Worm (Caenorhabditis elegans): ENCODE data around the gene vha-18.

Gene vha-18

DNA sequence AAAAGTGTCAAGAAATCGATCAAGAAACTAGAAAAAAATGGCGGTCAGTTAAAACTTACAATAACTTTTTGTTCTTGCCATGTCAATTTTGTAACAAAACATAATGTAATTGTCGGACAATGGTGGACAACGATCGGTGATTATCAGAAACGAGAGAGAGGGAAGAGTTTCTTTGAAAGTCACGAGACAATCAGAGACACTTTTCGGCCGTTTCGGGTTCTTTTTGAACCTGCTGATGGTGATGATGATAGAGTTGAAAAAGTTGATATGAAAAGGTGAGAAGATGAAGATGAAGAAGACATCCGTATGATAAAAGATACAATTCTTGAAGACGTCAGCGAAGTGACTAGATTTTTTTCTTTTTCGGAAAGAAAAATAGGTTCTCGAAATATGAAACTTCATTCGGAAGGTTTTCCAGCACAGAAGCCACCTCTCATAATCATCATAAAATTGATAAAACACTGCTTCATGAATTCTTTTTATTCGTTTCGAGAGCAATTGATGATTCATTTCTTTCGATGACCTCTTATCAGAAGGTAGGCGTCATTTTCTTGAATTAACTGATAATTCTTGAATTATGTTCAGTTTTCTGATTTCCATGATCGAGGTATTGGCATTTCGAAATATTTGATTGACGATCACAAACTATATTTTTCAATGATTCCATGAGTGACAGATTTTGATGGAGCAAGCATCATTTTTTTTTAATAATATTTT lies 13.6 kb upstream of the vha-18 start:
- TF ChIP-seq tbx-37 (GFP tag; conservative IDR thresholded peaks at IDR 0.05), result no peak
- no peak for TF ChIP-seq ceh-36 (tag; optimal IDR thresholded peaks at IDR 0.05)
- no peak for TF ChIP-seq pes-1 (GFP tag; IDR thresholded peaks at IDR 0.05)
- no peak for TF ChIP-seq scrt-1 (GFP tag; IDR thresholded peaks at IDR 0.05)
- no peak for TF ChIP-seq flt-1 (GFP tag; IDR thresholded peaks at IDR 0.05)
- no peak for TF ChIP-seq ama-1 (optimal IDR thresholded peaks at IDR 0.05)
- no peak for TF ChIP-seq tra-4 (tag; optimal IDR thresholded peaks at IDR 0.05)
- TF ChIP-seq ets-7 (tag; optimal IDR thresholded peaks at IDR 0.05), result no peak
- no peak for TF ChIP-seq aly-1 (tag; optimal IDR thresholded peaks at IDR 0.05)
- no peak for TF ChIP-seq tbx-11 (GFP tag; IDR thresholded peaks at IDR 0.05)
- no peak for TF ChIP-seq ceh-13 (GFP tag; optimal IDR thresholded peaks at IDR 0.05)
- no peak for TF ChIP-seq hnd-1 (tag; optimal IDR thresholded peaks at IDR 0.05)
- no peak for TF ChIP-seq F13C5.2 (tag; optimal IDR thresholded peaks at IDR 0.05)
- TF ChIP-seq sea-1 (GFP tag; conservative IDR thresholded peaks at IDR 0.05), result no peak
- no peak for TF ChIP-seq hmg-4 (GFP tag; optimal IDR thresholded peaks at IDR 0.05)
- TF ChIP-seq B0310.2 (tag; optimal IDR thresholded peaks at IDR 0.05), result no peak
- no peak for TF ChIP-seq hmbx-1 (tag; optimal IDR thresholded peaks at IDR 0.05)

DNA sequence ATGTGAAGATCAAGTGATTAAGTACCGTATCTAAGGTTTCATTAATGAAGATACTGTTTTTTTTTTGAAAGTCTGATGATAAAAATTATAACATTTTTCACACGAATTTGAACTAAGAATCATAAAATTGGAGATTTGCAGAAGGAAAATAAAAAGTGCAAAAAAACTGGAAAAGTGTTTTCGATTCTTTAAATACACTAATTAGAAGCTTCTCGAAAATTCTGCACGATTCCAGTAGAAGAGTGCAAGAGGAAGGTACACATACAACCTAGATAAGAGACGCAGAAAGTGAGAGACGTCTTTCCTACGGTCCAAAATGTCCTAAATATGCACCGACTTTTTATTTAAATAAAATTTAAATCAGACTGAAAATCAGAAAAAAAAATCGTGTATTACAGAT lies 12.9 kb upstream of the vha-18 start:
- no peak for TF ChIP-seq hmbx-1 (tag; optimal IDR thresholded peaks at IDR 0.05)
- no peak for TF ChIP-seq ceh-13 (GFP tag; optimal IDR thresholded peaks at IDR 0.05)

- no peak for TF ChIP-seq pes-1 (GFP tag; IDR thresholded peaks at IDR 0.05)
- TF ChIP-seq tbx-11 (GFP tag; IDR thresholded peaks at IDR 0.05), result no peak
- TF ChIP-seq flt-1 (GFP tag; IDR thresholded peaks at IDR 0.05), result no peak
- no peak for TF ChIP-seq ama-1 (optimal IDR thresholded peaks at IDR 0.05)
Measured at ce11 chrV:8424840-8425814, 11.8 kb upstream of the vha-18 start.

ce11 chrV:8417271-8417670 lies 4.0 kb upstream of the vha-18 start:
- no peak for TF ChIP-seq hmg-4 (GFP tag; optimal IDR thresholded peaks at IDR 0.05)
- TF ChIP-seq tra-4 (tag; optimal IDR thresholded peaks at IDR 0.05), result no peak
- no peak for TF ChIP-seq scrt-1 (GFP tag; IDR thresholded peaks at IDR 0.05)
- TF ChIP-seq tbx-11 (GFP tag; IDR thresholded peaks at IDR 0.05), result no peak
- no peak for TF ChIP-seq B0310.2 (tag; optimal IDR thresholded peaks at IDR 0.05)

ce11 chrV:8415113-8415530 lies 1.8 kb upstream of the vha-18 start:
- TF ChIP-seq aly-1 (tag; optimal IDR thresholded peaks at IDR 0.05), result no peak
- TF ChIP-seq tbx-11 (GFP tag; IDR thresholded peaks at IDR 0.05), result no peak
- TF ChIP-seq hnd-1 (tag; optimal IDR thresholded peaks at IDR 0.05), result no peak
- no peak for TF ChIP-seq ets-7 (tag; optimal IDR thresholded peaks at IDR 0.05)
- TF ChIP-seq flt-1 (GFP tag; IDR thresholded peaks at IDR 0.05), result no peak
- no peak for TF ChIP-seq hmbx-1 (tag; optimal IDR thresholded peaks at IDR 0.05)
- no peak for TF ChIP-seq scrt-1 (GFP tag; IDR thresholded peaks at IDR 0.05)
- no peak for TF ChIP-seq tbx-37 (GFP tag; conservative IDR thresholded peaks at IDR 0.05)
- TF ChIP-seq F13C5.2 (tag; optimal IDR thresholded peaks at IDR 0.05), result no peak
- TF ChIP-seq hmg-4 (GFP tag; optimal IDR thresholded peaks at IDR 0.05), result no peak
- TF ChIP-seq tra-4 (tag; optimal IDR thresholded peaks at IDR 0.05), result no peak
- TF ChIP-seq ceh-13 (GFP tag; optimal IDR thresholded peaks at IDR 0.05), result no peak
- TF ChIP-seq pes-1 (GFP tag; IDR thresholded peaks at IDR 0.05), result no peak
- TF ChIP-seq B0310.2 (tag; optimal IDR thresholded peaks at IDR 0.05), result no peak
- TF ChIP-seq sea-1 (GFP tag; conservative IDR thresholded peaks at IDR 0.05), result no peak

- TF ChIP-seq ceh-36 (tag; optimal IDR thresholded peaks at IDR 0.05), result no peak
- no peak for TF ChIP-seq flt-1 (GFP tag; IDR thresholded peaks at IDR 0.05)
- TF ChIP-seq tra-4 (tag; optimal IDR thresholded peaks at IDR 0.05), result no peak
- no peak for TF ChIP-seq hmg-4 (GFP tag; optimal IDR thresholded peaks at IDR 0.05)
- TF ChIP-seq ama-1 (optimal IDR thresholded peaks at IDR 0.05), result no peak
- no peak for TF ChIP-seq ceh-13 (GFP tag; optimal IDR thresholded peaks at IDR 0.05)
- no peak for TF ChIP-seq hnd-1 (tag; optimal IDR thresholded peaks at IDR 0.05)
- TF ChIP-seq ets-7 (tag; optimal IDR thresholded peaks at IDR 0.05), result no peak
- TF ChIP-seq scrt-1 (GFP tag; IDR thresholded peaks at IDR 0.05), result no peak
- no peak for TF ChIP-seq aly-1 (tag; optimal IDR thresholded peaks at IDR 0.05)
- TF ChIP-seq sea-1 (GFP tag; conservative IDR thresholded peaks at IDR 0.05), result no peak
- no peak for TF ChIP-seq tbx-11 (GFP tag; IDR thresholded peaks at IDR 0.05)
- TF ChIP-seq F13C5.2 (tag; optimal IDR thresholded peaks at IDR 0.05), result no peak
- TF ChIP-seq hmbx-1 (tag; optimal IDR thresholded peaks at IDR 0.05), result no peak
- TF ChIP-seq pes-1 (GFP tag; IDR thresholded peaks at IDR 0.05), result no peak
- no peak for TF ChIP-seq tbx-37 (GFP tag; conservative IDR thresholded peaks at IDR 0.05)
Measured at ce11 chrV:8414036-8414728, 900 bp upstream of the vha-18 start, which contains the start of gene pos-1. TSS of gene pos-1 (plus strand) at chrV:8414086.

DNA sequence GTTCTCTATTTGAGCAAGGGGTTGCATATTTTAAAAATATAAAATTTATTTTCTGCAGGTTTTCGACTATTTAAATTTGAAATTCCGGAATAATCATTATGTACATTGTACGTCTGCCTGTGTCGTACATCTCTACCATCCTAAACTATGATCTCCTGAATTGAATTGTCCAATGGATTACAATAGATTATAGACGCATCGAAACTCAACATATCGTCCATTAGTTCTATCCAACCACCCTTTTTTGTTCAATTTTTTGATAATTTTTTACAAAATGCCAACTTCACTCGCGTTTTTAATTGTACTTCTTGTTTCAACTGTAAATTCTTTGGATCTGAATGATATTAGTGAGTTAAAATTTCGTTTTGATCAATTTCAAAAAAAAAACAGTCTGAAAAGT lies 2.9 kb downstream of the vha-18 start, which contains the start of gene F52E1.2:
F52E1.2 (plus strand) TSS at position 190 of the 400 bp plus-strand sequence.
- TF ChIP-seq flt-1 (GFP tag; IDR thresholded peaks at IDR 0.05) (no peak), scrt-1 (GFP tag; IDR thresholded peaks at IDR 0.05) (no peak), ets-7 (tag; optimal IDR thresholded peaks at IDR 0.05) (no peak), hmg-4 (GFP tag; optimal IDR thresholded peaks at IDR 0.05) (no peak), B0310.2 (tag; optimal IDR thresholded peaks at IDR 0.05) (no peak), sea-1 (GFP tag; conservative IDR thresholded peaks at IDR 0.05) (no peak), pes-1 (GFP tag; IDR thresholded peaks at IDR 0.05) (no peak)

All from whole organism, early embryonic.